Fruit fly (Drosophila melanogaster): ENCODE measurements around the gene CG45207.
A peak's percentile ranks its signal among the peaks of the same experiment; 100 is the strongest.

Gene CG45207

dm6 chr3R:15784298-15784697, 9.2 kb upstream of the CG45207 start:
- no peak for TF ChIP-seq CG8478 (optimal IDR thresholded peaks at IDR 0.05)
- no peak for TF ChIP-seq CTCF (optimal IDR thresholded peaks at IDR 0.05)

- TF ChIP-seq CG8478 (optimal IDR thresholded peaks at IDR 0.05): no peak
- no peak for TF ChIP-seq CTCF (optimal IDR thresholded peaks at IDR 0.05)
Measured at dm6 chr3R:15779505-15779904, 4.4 kb upstream of the CG45207 start, which contains the start of gene CG5614. TSS of gene CG5614 (plus strand) at chr3R:15779805.

- TF ChIP-seq CG8478 (optimal IDR thresholded peaks at IDR 0.05) (no peak), CTCF (optimal IDR thresholded peaks at IDR 0.05) (no peak)
Measured at dm6 chr3R:15774128-15774527, 1.0 kb downstream of the CG45207 start, which contains the start of gene Ttc26. TSS of gene Ttc26 (plus strand) at chr3R:15774416.

- TF ChIP-seq CG8478 (optimal IDR thresholded peaks at IDR 0.05) (no peak), CTCF (optimal IDR thresholded peaks at IDR 0.05) (no peak)
Measured at dm6 chr3R:15768900-15769299, 6.2 kb downstream of the CG45207 start.

dm6 chr3R:15767338-15767737, 7.8 kb downstream of the CG45207 start, which contains the start of gene CG5623:
TSS of gene CG5623 (minus strand) at chr3R:15767438.
- no peak for TF ChIP-seq CTCF (optimal IDR thresholded peaks at IDR 0.05)
- no peak for TF ChIP-seq CG8478 (optimal IDR thresholded peaks at IDR 0.05)

- TF ChIP-seq CG8478 (optimal IDR thresholded peaks at IDR 0.05) (no peak), CTCF (optimal IDR thresholded peaks at IDR 0.05) (no peak)
Measured at dm6 chr3R:15762815-15763214, 12.3 kb downstream of the CG45207 start, which contains the start of gene CG12784. TSS of gene CG12784 (plus strand) at chr3R:15763115.

dm6 chr3R:15744354-15744753, 30.8 kb downstream of the CG45207 start, which contains the start of gene CG4520:
TSS of gene CG4520 (plus strand) at chr3R:15744654.
- no peak for TF ChIP-seq CG8478 (optimal IDR thresholded peaks at IDR 0.05)
- TF ChIP-seq CTCF (optimal IDR thresholded peaks at IDR 0.05): no peak

dm6 chr3R:15731446-15731845, 43.7 kb downstream of the CG45207 start, which contains the start of gene CG34274:
TSS of gene CG34274 (plus strand) at chr3R:15731746.
- TF ChIP-seq CTCF (optimal IDR thresholded peaks at IDR 0.05) (no peak), CG8478 (optimal IDR thresholded peaks at IDR 0.05) (no peak)

dm6 chr3R:15730629-15731028, 44.5 kb downstream of the CG45207 start:
- no peak for TF ChIP-seq CG8478 (optimal IDR thresholded peaks at IDR 0.05)
- peak; percentile 80 to 86 for TF ChIP-seq CTCF (optimal IDR thresholded peaks at IDR 0.05)

Measured in S2 (cell line).